Fruit fly (Drosophila melanogaster): ENCODE results near the gene CG3402.
A peak's percentile ranks its signal among the peaks of the same experiment; 100 is the strongest.

Gene CG3402

DNA sequence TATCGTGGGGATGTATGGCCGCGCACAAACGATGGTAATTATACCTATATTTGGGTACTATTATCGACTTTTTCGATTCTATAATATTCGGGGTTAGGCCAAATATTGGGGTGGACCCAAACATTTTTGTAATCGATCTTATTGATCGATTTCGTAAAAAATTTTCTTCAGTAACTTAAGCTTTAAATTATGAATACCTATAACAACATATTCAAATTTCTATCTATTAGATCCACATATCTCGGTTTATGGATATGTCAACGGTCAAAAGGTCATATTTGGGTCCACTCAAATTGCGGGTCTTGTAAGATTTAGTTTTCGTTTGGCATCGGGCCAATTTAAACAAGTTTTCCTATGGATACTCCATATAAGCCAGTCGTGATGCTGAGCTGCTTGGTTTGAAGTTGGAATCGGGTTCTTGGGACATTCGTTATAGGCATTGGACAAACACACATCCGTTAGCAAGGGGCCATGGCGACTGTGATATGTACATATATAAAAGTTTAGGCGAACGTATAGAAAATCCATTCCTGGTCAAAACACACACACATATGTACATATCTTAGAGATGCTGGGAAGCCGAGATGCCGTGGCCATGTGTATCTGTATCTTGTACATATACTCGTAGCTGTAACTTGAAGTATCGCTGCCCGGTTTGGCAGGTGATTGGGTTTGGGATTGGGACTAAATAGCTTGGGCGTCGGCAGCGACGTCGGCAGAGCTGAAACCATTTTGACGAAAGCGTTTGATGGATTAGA is 47.7 kb upstream of the CG3402 start (continued):
- TF ChIP-seq sug (tag; optimal IDR thresholded peaks at IDR 0.05) (peak; percentile 27), sob (GFP tag; IDR thresholded peaks at IDR 0.05) (peak; percentile 46; the same call in 1 of the 2 replicates), seq (GFP tag; IDR thresholded peaks at IDR 0.05) (peak; percentile 40; the same call in 1 of the 2 replicates), CG10462 (GFP tag; optimal IDR thresholded peaks at IDR 0.05) (peak; percentile 20), CG1529 (GFP tag; optimal IDR thresholded peaks at IDR 0.05) (peak; percentile 8), Dref (GFP tag; IDR thresholded peaks at IDR 0.05) (no peak), fd102C (GFP tag; optimal IDR thresholded peaks at IDR 0.05) (no peak), CG2712 (tag; optimal IDR thresholded peaks at IDR 0.05) (peak; percentile 69), corto (GFP tag; optimal IDR thresholded peaks at IDR 0.05) (no peak), dati (GFP tag; IDR thresholded peaks at IDR 0.05) (no peak), Hr51 (GFP tag; optimal IDR thresholded peaks at IDR 0.05) (peak; percentile 10 to 83), trem (tag; optimal IDR thresholded peaks at IDR 0.05) (peak; percentile 29), fru (optimal IDR thresholded peaks at IDR 0.05) (no peak), pum (GFP tag; optimal IDR thresholded peaks at IDR 0.05) (no peak), Hr78 (GFP tag; optimal IDR thresholded peaks at IDR 0.05) (peak in 1 of 2 experiments; percentile 79), ftz-f1 (GFP tag; optimal IDR thresholded peaks at IDR 0.05) (no peak), pan (optimal IDR thresholded peaks at IDR 0.05) (no peak), pan (GFP tag; optimal IDR thresholded peaks at IDR 0.05 in 1 of 2, IDR thresholded peaks at IDR 0.05 in 1 of 2) (peak in 1 of 2 experiments; percentile 53), ash1 (GFP tag; optimal IDR thresholded peaks at IDR 0.05) (no peak), CG10565 (GFP tag; optimal IDR thresholded peaks at IDR 0.05) (no peak), CG3726 (GFP tag; IDR thresholded peaks at IDR 0.05) (no peak), HLH4C (GFP tag; IDR thresholded peaks at IDR 0.05; ENCODE audit: partially characterized antibody) (no peak), CG14050 (GFP tag; IDR thresholded peaks at IDR 0.05) (peak; percentile 44; the same call in 1 of the 3 replicates), CG17912 (GFP tag; optimal IDR thresholded peaks at IDR 0.05) (no peak), Drgx (GFP tag; IDR thresholded peaks at IDR 0.05) (peak; percentile 51), en (GFP tag; optimal IDR thresholded peaks at IDR 0.05) (peak; percentile 49), sc (optimal IDR thresholded peaks at IDR 0.05) (no peak), sc (GFP tag; optimal IDR thresholded peaks at IDR 0.05) (no peak), ranshi (GFP tag; IDR thresholded peaks at IDR 0.05) (peak; percentile 76), CG4707 (GFP tag; optimal IDR thresholded peaks at IDR 0.05) (peak; percentile 37), CG1233 (GFP tag; optimal IDR thresholded peaks at IDR 0.05) (peak; percentile 41), CG1792 (GFP tag; optimal IDR thresholded peaks at IDR 0.05) (no peak), sd (tag; optimal IDR thresholded peaks at IDR 0.05) (no peak), Hey (tag; optimal IDR thresholded peaks at IDR 0.05) (no peak), CG3838 (GFP tag; optimal IDR thresholded peaks at IDR 0.05) (no peak), CG12769 (tag; optimal IDR thresholded peaks at IDR 0.05) (peak; percentile 66), CG16813 (GFP tag; IDR thresholded peaks at IDR 0.05; ENCODE audit: partially characterized antibody) (no peak), yki (optimal IDR thresholded peaks at IDR 0.05) (no peak), CG3847 (GFP tag; IDR thresholded peaks at IDR 0.05) (0 out of 2 replicates have a peak, but pooled peaks have one; percentile 13), CTCF (GFP tag; optimal IDR thresholded peaks at IDR 0.05) (peak; percentile 11), CG8089 (GFP tag; optimal IDR thresholded peaks at IDR 0.05) (no peak), CG12155 (GFP tag; optimal IDR thresholded peaks at IDR 0.05) (no peak), dimm (GFP tag; IDR thresholded peaks at IDR 0.05) (no peak), repo (GFP tag; optimal IDR thresholded peaks at IDR 0.05) (peak; percentile 9), CG10274 (GFP tag; optimal IDR thresholded peaks at IDR 0.05) (no peak), CG30020 (tag; optimal IDR thresholded peaks at IDR 0.05) (no peak), Meics (GFP tag; optimal IDR thresholded peaks at IDR 0.05) (peak; percentile 72), ara (GFP tag; IDR thresholded peaks at IDR 0.05) (peak; percentile 50; the same call in 1 of the 2 replicates), CG12659 (GFP tag; optimal IDR thresholded peaks at IDR 0.05) (peak; percentile 68), CG17829 (tag; optimal IDR thresholded peaks at IDR 0.05) (peak; percentile 44), CG17612 (GFP tag; IDR thresholded peaks at IDR 0.05) (no peak)

Data from whole organism, embryonic.